Worm (Caenorhabditis elegans) whole organism, L1 larva: ENCODE measurements around the gene H29C22.1.

ENCODE experiments used
- ceh-88 ChIP-seq: fragments of 200-800 bp; sonication (Bioruptor generic); IDR thresholded peaks from 2 replicates; pipeline ENCODE4 v1.3.6; 2022; ENCODE audit warnings: missing genetic modification characterization, missing compliant biosample characterization
- mab-9 ChIP-seq: fragments of 200-800 bp; sonication (Bioruptor generic); IDR thresholded peaks from 2 replicates; pipeline ENCODE4 v1.3.6; 2022; ENCODE audit warnings: missing genetic modification reagents, missing genetic modification characterization, missing compliant biosample characterization
- nhr-237 ChIP-seq: fragments of 150-350 bp; optimal IDR thresholded peaks from 2 replicates; lab custom pipeline; 2014; ENCODE audit warnings: missing biosample characterization, missing genetic modification characterization
- skn-1 ChIP-seq: fragments of 150-350 bp; optimal IDR thresholded peaks from 2 replicates; lab custom pipeline; 2014; ENCODE audit warnings: missing biosample characterization, missing genetic modification characterization

- no peak for TF ChIP-seq nhr-237 (tag; lab: Kevin White, UChicago)
- no peak for TF ChIP-seq mab-9
- TF ChIP-seq ceh-88, result no peak
- no peak for TF ChIP-seq skn-1 (tag; lab: Kevin White, UChicago)
These were observed 44.6 kb downstream of the H29C22.1 start for ce11 chrX:9266512-9266911.
